Worm (Caenorhabditis elegans): ENCODE measurements around the gene gpx-7.

DNA sequence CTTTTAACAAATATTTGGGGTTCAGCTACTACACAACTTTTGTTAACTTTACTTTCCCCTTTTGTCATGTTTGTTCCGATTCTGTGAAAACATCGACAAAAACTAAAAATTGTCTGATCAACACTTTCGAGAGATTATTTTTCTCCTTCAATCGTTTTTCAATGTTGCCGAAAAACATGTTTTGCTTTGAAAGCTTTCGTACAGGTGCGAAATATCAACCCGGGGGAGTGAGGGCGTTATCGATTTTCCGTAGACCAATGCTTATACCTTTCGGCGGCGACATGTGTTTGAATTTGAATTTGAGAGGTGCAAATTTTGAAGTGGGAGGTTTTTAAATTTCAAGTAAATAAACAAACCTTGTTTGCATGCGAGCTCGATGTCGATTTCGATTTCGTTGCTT is 8.8 kb upstream of the gpx-7 start:
- no peak for TF ChIP-seq B0310.2 (tag; optimal IDR thresholded peaks at IDR 0.05)
- no peak for TF ChIP-seq aly-1 (tag; optimal IDR thresholded peaks at IDR 0.05)
- no peak for TF ChIP-seq tbx-11 (GFP tag; IDR thresholded peaks at IDR 0.05)
- TF ChIP-seq ama-1 (optimal IDR thresholded peaks at IDR 0.05): no peak
- TF ChIP-seq hmbx-1 (tag; optimal IDR thresholded peaks at IDR 0.05): no peak
- no peak for TF ChIP-seq hnd-1 (tag; optimal IDR thresholded peaks at IDR 0.05)
- no peak for TF ChIP-seq ets-7 (tag; optimal IDR thresholded peaks at IDR 0.05)
- no peak for TF ChIP-seq flt-1 (GFP tag; IDR thresholded peaks at IDR 0.05)

Measured in whole organism, early embryonic.